Worm (Caenorhabditis elegans): ENCODE measurements around the gene K07C5.9.

DNA sequence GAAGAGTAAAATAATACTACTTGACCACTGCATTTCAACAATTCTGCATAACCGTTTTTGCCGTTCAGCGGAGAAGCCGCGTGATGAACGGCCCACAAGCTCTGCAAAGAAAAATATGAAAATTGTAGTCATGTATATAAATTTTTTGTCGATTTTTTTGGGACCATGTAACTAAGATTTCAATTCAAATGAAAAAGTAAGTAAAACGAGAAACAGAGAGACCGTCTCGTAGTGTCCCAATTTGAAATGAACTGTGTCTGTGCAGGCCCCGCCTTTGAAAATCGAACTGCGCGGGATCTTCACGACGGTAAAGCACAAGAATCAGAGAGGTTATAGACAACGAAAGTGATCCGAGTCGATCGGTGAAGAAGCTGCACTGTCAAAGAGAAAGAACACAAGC is 17.9 kb downstream of the K07C5.9 start, which contains the start of gene crm-1:
- TF ChIP-seq ama-1 (optimal IDR thresholded peaks at IDR 0.05) (no peak), unc-62 (GFP tag; optimal IDR thresholded peaks at IDR 0.05) (no peak)
